Worm (Caenorhabditis elegans) whole organism, L4 larva: ENCODE results near the gene F53E10.1.

Experiments used
- F37D6.2 ChIP-seq: sonication (generic microtip); optimal IDR thresholded peaks from 2 replicates; lab custom pipeline; 2016; ENCODE audit warnings: mild to moderate bottlenecking, missing genetic modification characterization, missing compliant biosample characterization
- F44E2.7 ChIP-seq: fragments of 200-800 bp; sonication (Bioruptor generic); IDR thresholded peaks from 2 replicates; pipeline ENCODE4 v2.1.2; 2022; ENCODE audit warnings: missing genetic modification characterization, missing compliant biosample characterization
- R02D3.7 ChIP-seq: fragments of 150-350 bp; sonication (generic microtip); optimal IDR thresholded peaks from 3 replicates; lab custom pipeline; 2014; ENCODE audit warnings: missing biosample characterization, missing genetic modification characterization
- Y48G9A.11 ChIP-seq: fragments of 200-800 bp; sonication (Bioruptor generic); IDR thresholded peaks from 2 replicates; pipeline ENCODE4 v1.3.6; 2022; ENCODE audit warnings: missing genetic modification reagents, missing genetic modification characterization, missing compliant biosample characterization
- Y5F2A.4 ChIP-seq: fragments of 200-800 bp; sonication (Bioruptor generic); optimal IDR thresholded peaks from 2 replicates; lab custom pipeline; 2018; ENCODE audit warnings: mild to moderate bottlenecking, missing genetic modification characterization, missing compliant biosample characterization
- Y75B8A.6 ChIP-seq: fragments of 200-800 bp; sonication (Bioruptor generic); IDR thresholded peaks from 2 replicates; pipeline ENCODE4 v1.3.6; 2022; ENCODE audit warnings: missing genetic modification reagents, missing genetic modification characterization, missing compliant biosample characterization
- ZK337.2 ChIP-seq: fragments of 200-800 bp; sonication (Bioruptor generic); IDR thresholded peaks from 2 replicates; pipeline ENCODE4 v1.3.6; 2022; ENCODE audit warnings: missing genetic modification reagents, missing genetic modification characterization, missing compliant biosample characterization
- aha-1 ChIP-seq: fragments of 150-350 bp; peaks from one replicate; lab custom pipeline; 2014; ENCODE audit warnings: missing biosample characterization, missing genetic modification characterization
- attf-4 ChIP-seq: sonication (generic microtip); optimal IDR thresholded peaks from 3 replicates; lab custom pipeline; 2017; ENCODE audit warnings: missing biosample characterization, missing genetic modification characterization
- ceh-32 ChIP-seq: sonication (generic microtip); optimal IDR thresholded peaks from 2 replicates; lab custom pipeline; 2016; ENCODE audit warnings: mild to moderate bottlenecking, missing genetic modification characterization, missing compliant biosample characterization; ENCODE audit not compliant: poor library complexity
- daf-16 ChIP-seq, 3 experiments: sonication (generic microtip); optimal IDR thresholded peaks; 2 replicates each; lab custom pipeline; 2016 to 2017; ENCODE audit warnings: missing genetic modification characterization in 3 of 3, missing genetic modification reagents in 3 of 3, mild to moderate bottlenecking in 2 of 3, missing compliant biosample characterization in 2 of 3, missing biosample characterization in 1 of 3, moderate library complexity in 1 of 3
- daf-19 ChIP-seq: fragments of 200-800 bp; sonication (Bioruptor generic); conservative IDR thresholded peaks from 2 replicates; pipeline ENCODE4 v1.3.6; 2022; ENCODE audit warnings: missing genetic modification characterization, missing compliant biosample characterization
- daf-8 ChIP-seq: fragments of 200-800 bp; sonication (Bioruptor generic); IDR thresholded peaks from 2 replicates; pipeline ENCODE4 v1.3.6; 2022; ENCODE audit warnings: missing genetic modification characterization, missing compliant biosample characterization
- dmd-6 ChIP-seq: fragments of 200-800 bp; sonication (Bioruptor generic); IDR thresholded peaks from 2 replicates; pipeline ENCODE4 v1.3.6; 2022; ENCODE audit warnings: missing genetic modification reagents, missing genetic modification characterization, missing compliant biosample characterization
- dpl-1 ChIP-seq: fragments of 150-350 bp; optimal IDR thresholded peaks from 2 replicates; lab custom pipeline; 2014; ENCODE audit warnings: missing biosample characterization, missing genetic modification reagents, missing genetic modification characterization
- duxl-1 ChIP-seq: sonication (generic microtip); optimal IDR thresholded peaks from 2 replicates; lab custom pipeline; 2016; ENCODE audit warnings: mild to moderate bottlenecking, missing genetic modification characterization, moderate library complexity, missing compliant biosample characterization; ENCODE audit not compliant: poor library complexity
- dve-1 ChIP-seq: sonication (generic microtip); optimal IDR thresholded peaks from 2 replicates; lab custom pipeline; 2017; ENCODE audit warnings: antibody characterized with exemption, mild to moderate bottlenecking, missing genetic modification characterization, missing compliant biosample characterization; ENCODE audit not compliant: insufficient read depth
- gei-8 ChIP-seq: fragments of 200-800 bp; sonication (Bioruptor generic); optimal IDR thresholded peaks from 2 replicates; lab custom pipeline; 2018; ENCODE audit warnings: mild to moderate bottlenecking, missing genetic modification characterization, missing compliant biosample characterization
- hlh-11 ChIP-seq: fragments of 200-800 bp; sonication (Bioruptor generic); optimal IDR thresholded peaks from 2 replicates; lab custom pipeline; 2018; ENCODE audit warnings: mild to moderate bottlenecking, missing genetic modification characterization, missing compliant biosample characterization
- lin-1 ChIP-seq: fragments of 200-800 bp; sonication (Bioruptor generic); IDR thresholded peaks from 2 replicates; pipeline ENCODE4 v1.3.6; 2022; ENCODE audit warnings: missing genetic modification reagents, missing genetic modification characterization, missing compliant biosample characterization
- lin-13 ChIP-seq: fragments of 150-350 bp; optimal IDR thresholded peaks from 2 replicates; lab custom pipeline; 2014; ENCODE audit warnings: missing biosample characterization, missing genetic modification reagents, missing genetic modification characterization
- lin-15B ChIP-seq: fragments of 150-350 bp; sonication (generic microtip); optimal IDR thresholded peaks from 3 replicates; lab custom pipeline; 2014; ENCODE audit warnings: missing biosample characterization, missing genetic modification characterization
- lin-38 ChIP-seq: fragments of 200-800 bp; sonication (Bioruptor generic); IDR thresholded peaks from 2 replicates; pipeline ENCODE4 v1.3.6; 2022; ENCODE audit warnings: missing genetic modification reagents, missing genetic modification characterization, missing compliant biosample characterization
- lsy-2 ChIP-seq, 2 experiments: fragments of 150-350 bp in 1 of 2; sonication (generic microtip) in 1 of 2; optimal IDR thresholded peaks; 2 replicates each; lab custom pipeline; 2014 to 2017; ENCODE audit warnings: missing biosample characterization in 2 of 2, missing genetic modification characterization in 2 of 2
- madf-9 ChIP-seq: fragments of 200-800 bp; sonication (Bioruptor generic); conservative IDR thresholded peaks from 2 replicates; pipeline ENCODE4 v1.3.6; 2022; ENCODE audit warnings: missing genetic modification reagents, missing genetic modification characterization, missing compliant biosample characterization
- mdt-29 ChIP-seq: fragments of 200-800 bp; sonication (Bioruptor generic); IDR thresholded peaks from 2 replicates; pipeline ENCODE4 v1.3.6; 2022; ENCODE audit warnings: missing genetic modification reagents, missing genetic modification characterization, missing compliant biosample characterization
- mep-1 ChIP-seq: fragments of 150-350 bp; sonication (generic microtip); optimal IDR thresholded peaks from 3 replicates; lab custom pipeline; 2014; ENCODE audit warnings: missing biosample characterization, missing genetic modification characterization
- mes-2 ChIP-seq: sonication (generic microtip); optimal IDR thresholded peaks from 2 replicates; lab custom pipeline; 2016; ENCODE audit warnings: missing genotype, mild to moderate bottlenecking, missing genetic modification characterization, missing compliant biosample characterization; ENCODE audit not compliant: poor library complexity, severe bottlenecking
- nhr-111 ChIP-seq: fragments of 200-800 bp; sonication (Bioruptor generic); optimal IDR thresholded peaks from 2 replicates; lab custom pipeline; 2018; ENCODE audit warnings: mild to moderate bottlenecking, missing genetic modification characterization, missing compliant biosample characterization
- nhr-28 ChIP-seq: fragments of 150-350 bp; optimal IDR thresholded peaks from 2 replicates; lab custom pipeline; 2014; ENCODE audit warnings: missing biosample characterization, missing genetic modification characterization
- nhr-41 ChIP-seq: fragments of 200-800 bp; sonication (Bioruptor generic); IDR thresholded peaks from 2 replicates; pipeline ENCODE4 v1.3.6; 2022; ENCODE audit warnings: missing genetic modification reagents, missing genetic modification characterization, missing compliant biosample characterization
- nhr-6 ChIP-seq: fragments of 150-350 bp; optimal IDR thresholded peaks from 2 replicates; lab custom pipeline; 2014; ENCODE audit warnings: missing biosample characterization, missing genetic modification characterization
- nhr-77 ChIP-seq: fragments of 150-350 bp; optimal IDR thresholded peaks from 2 replicates; lab custom pipeline; 2014; ENCODE audit warnings: missing biosample characterization, missing genetic modification characterization
- pqm-1 ChIP-seq: sonication (generic microtip); optimal IDR thresholded peaks from 2 replicates; lab custom pipeline; 2017; ENCODE audit warnings: missing biosample characterization, missing genetic modification characterization
- rbr-2 ChIP-seq: sonication (generic microtip); optimal IDR thresholded peaks from 2 replicates; lab custom pipeline; 2016; ENCODE audit warnings: missing genotype, missing genetic modification characterization, missing compliant biosample characterization
- saeg-2 ChIP-seq: fragments of 200-800 bp; sonication (Bioruptor generic); IDR thresholded peaks from 2 replicates; pipeline ENCODE4 v1.3.6; 2022; ENCODE audit warnings: missing genetic modification reagents, missing genetic modification characterization, missing compliant biosample characterization
- skn-1 ChIP-seq: fragments of 150-350 bp; optimal IDR thresholded peaks from 2 replicates; lab custom pipeline; 2014; ENCODE audit warnings: missing biosample characterization, missing genetic modification characterization
- spr-1 ChIP-seq: sonication (generic microtip); optimal IDR thresholded peaks from 2 replicates; lab custom pipeline; 2016; ENCODE audit warnings: mild to moderate bottlenecking, missing genetic modification characterization, missing compliant biosample characterization
- unc-62 ChIP-seq, 3 experiments: fragments of 150-350 bp in 1 of 3; sonication (generic microtip); optimal IDR thresholded peaks in 2 of 3; peaks in 1 of 3; 1 replicate in 1 of 3; 2 replicates in 2 of 3; lab custom pipeline; 2014 to 2017; ENCODE audit warnings: missing biosample characterization in 3 of 3, missing genetic modification characterization in 3 of 3, missing genetic modification reagents in 3 of 3, missing genotype in 1 of 3

The F53E10.1 gene

DNA sequence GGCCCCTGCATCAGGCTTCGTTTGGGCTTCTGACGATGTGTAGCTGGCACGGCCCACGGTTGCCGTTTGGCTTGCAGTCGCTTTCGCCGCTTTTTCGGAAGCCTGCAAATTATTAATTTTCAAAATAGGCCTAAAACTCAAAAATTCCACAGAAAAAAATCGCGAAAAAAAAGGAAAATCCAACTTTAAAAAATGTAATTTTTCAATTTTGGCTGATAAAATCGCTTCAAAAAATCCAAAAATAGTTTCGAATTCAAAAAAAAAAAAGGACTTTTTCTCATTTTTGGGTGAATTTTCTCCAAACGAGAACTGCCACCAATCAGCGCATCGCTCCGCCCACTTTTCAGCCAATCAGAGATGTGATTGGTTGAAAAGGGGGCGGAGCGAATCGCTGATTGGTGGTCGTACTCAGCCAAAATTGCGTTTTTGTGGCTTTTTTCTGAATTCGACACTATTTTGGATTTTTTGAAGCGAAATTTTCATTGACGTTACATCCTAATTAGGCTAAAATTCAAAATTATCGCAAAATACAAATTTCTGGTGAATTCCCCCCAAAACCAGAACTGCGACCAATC lies 32.2 kb downstream of the F53E10.1 start:
- TF ChIP-seq lin-38 (GFP tag; lab: Robert Waterston, UW) (peak; percentile 28; the same call in 1 of the 2 replicates), Y48G9A.11 (no peak), Y75B8A.6 (no peak), lin-13 (GFP tag; lab: Kevin White, UChicago) (no peak), lin-15B (tag; lab: Kevin White, UChicago) (no peak), nhr-77 (tag; lab: Kevin White, UChicago) (no peak), saeg-2 (GFP tag; lab: Robert Waterston, UW) (no peak), spr-1 (no peak), aha-1 (peak; percentile 93)

- peak; percentile 98 for TF ChIP-seq aha-1
- TF ChIP-seq daf-8 (GFP tag; lab: Robert Waterston, UW) = no peak
- no peak for TF ChIP-seq ceh-32 (tag; lab: Kevin White, UChicago)
- TF ChIP-seq, all 104 proteins: peak for 1
These were observed 35.9 kb downstream of the F53E10.1 start for ce11 chrV:2650980-2651379.

ce11 chrV:2652557-2653133 lies 37.5 kb downstream of the F53E10.1 start, which contains the start of the genes W02H5.8 and angl-1:
W02H5.8 (minus strand) TSS chrV:2652657.
angl-1 (plus strand) TSS chrV:2653083.
- TF ChIP-seq aha-1 = peak; percentile 57
- no peak for TF ChIP-seq ZK337.2 (GFP tag; lab: Robert Waterston, UW)
- no peak for TF ChIP-seq spr-1
- 0 out of 2 replicates have a peak, but pooled peaks have one; percentile 12 for TF ChIP-seq mdt-29 (GFP tag; lab: Robert Waterston, UW)

ce11 chrV:2656159-2656558 lies 41.0 kb downstream of the F53E10.1 start:
- TF ChIP-seq F44E2.7 (GFP tag; lab: Robert Waterston, UW) (no peak), madf-9 (no peak), dmd-6 (GFP tag; lab: Robert Waterston, UW) (0 out of 2 replicates have a peak, but pooled peaks have one; percentile 7), duxl-1 (tag; lab: Kevin White, UChicago) (no peak), nhr-77 (tag; lab: Kevin White, UChicago) (peak; percentile 1), Y5F2A.4 (GFP tag; lab: Kevin White, UChicago) (no peak), lsy-2 (tag; optimal IDR thresholded peaks at IDR 0.05; lab: Kevin White, UChicago) (no peak), daf-16 (GFP tag; optimal IDR thresholded peaks at IDR 0.05; lab: Kevin White, UChicago) (no peak), daf-16 (tag; optimal IDR thresholded peaks at IDR 0.05; lab: Kevin White, UChicago) (peak; percentile 97), dve-1 (tag; lab: Kevin White, UChicago) (peak; percentile 67), nhr-6 (tag; lab: Kevin White, UChicago) (no peak), R02D3.7 (tag; lab: Kevin White, UChicago) (no peak), F37D6.2 (tag; lab: Kevin White, UChicago) (no peak), pqm-1 (tag; lab: Kevin White, UChicago) (peak; percentile 2), nhr-41 (no peak), daf-19 (no peak)
- TF ChIP-seq, all 104 proteins: peak for 5

ce11 chrV:2657682-2658081 lies 42.6 kb downstream of the F53E10.1 start:
- TF ChIP-seq dmd-6 (GFP tag; lab: Robert Waterston, UW) = no peak; the same call in 1 of the 2 replicates
- no peak for TF ChIP-seq ZK337.2 (GFP tag; lab: Robert Waterston, UW)
- peak; percentile 10 for TF ChIP-seq dpl-1
- TF ChIP-seq hlh-11 (tag; lab: Kevin White, UChicago) = peak; percentile 13
- peak in 1 of 2 experiments; percentile 54 for TF ChIP-seq lsy-2 (tag; optimal IDR thresholded peaks at IDR 0.05; lab: Kevin White, UChicago)
- TF ChIP-seq mes-2 (tag; lab: Kevin White, UChicago) = peak; percentile 27
- no peak for TF ChIP-seq daf-16 (GFP tag; optimal IDR thresholded peaks at IDR 0.05; lab: Kevin White, UChicago)
- TF ChIP-seq daf-16 (tag; optimal IDR thresholded peaks at IDR 0.05; lab: Kevin White, UChicago) = peak; percentile 66
- peak; percentile 51 for TF ChIP-seq dve-1 (tag; lab: Kevin White, UChicago)
- peak; percentile 90 for TF ChIP-seq lin-38 (GFP tag; lab: Robert Waterston, UW)
- TF ChIP-seq skn-1 (tag; lab: Kevin White, UChicago) = no peak
- TF ChIP-seq lin-1 (GFP tag; lab: Robert Waterston, UW) = no peak
- TF ChIP-seq nhr-111 (GFP tag; lab: Kevin White, UChicago) = no peak
- TF ChIP-seq attf-4 (tag; lab: Kevin White, UChicago) = no peak
- no peak for TF ChIP-seq rbr-2 (tag; lab: Kevin White, UChicago)
- TF ChIP-seq mep-1 (tag; lab: Kevin White, UChicago) = peak; percentile 36
- peak; percentile 9 for TF ChIP-seq pqm-1 (tag; lab: Kevin White, UChicago)
- TF ChIP-seq gei-8 = no peak
- TF ChIP-seq nhr-28 = peak; percentile 18
- peak in 1 of 2 experiments; percentile 21 for TF ChIP-seq unc-62 (GFP tag; optimal IDR thresholded peaks at IDR 0.05 in 1 of 2; lab: Kevin White, UChicago)
- TF ChIP-seq unc-62 (tag; optimal IDR thresholded peaks at IDR 0.05; lab: Kevin White, UChicago) = no peak
